Fruit fly (Drosophila melanogaster): ENCODE results near the gene CG43814.

Gene CG43814

dm6 chr2L:18805247-18805636, at the start of gene CG43814:
CG43814 (minus strand) TSS chr2L:18805347.
- TF ChIP-seq CG8478 (optimal IDR thresholded peaks at IDR 0.05) (no peak), Dll (optimal IDR thresholded peaks at IDR 0.05) (no peak), pan (optimal IDR thresholded peaks at IDR 0.05) (no peak), EcR (GFP tag; optimal IDR thresholded peaks at IDR 0.05) (no peak), psq (optimal IDR thresholded peaks at IDR 0.05) (no peak), usp (GFP tag; optimal IDR thresholded peaks at IDR 0.05) (no peak)

- no peak for TF ChIP-seq usp (GFP tag; optimal IDR thresholded peaks at IDR 0.05)
- TF ChIP-seq pan (optimal IDR thresholded peaks at IDR 0.05): no peak
- TF ChIP-seq Dll (optimal IDR thresholded peaks at IDR 0.05): no peak
- no peak for TF ChIP-seq CG8478 (optimal IDR thresholded peaks at IDR 0.05)
- TF ChIP-seq psq (optimal IDR thresholded peaks at IDR 0.05): no peak
- no peak for TF ChIP-seq EcR (GFP tag; optimal IDR thresholded peaks at IDR 0.05)
Observed at dm6 chr2L:18852249-18852648, 47.1 kb upstream of the CG43814 start.

DNA sequence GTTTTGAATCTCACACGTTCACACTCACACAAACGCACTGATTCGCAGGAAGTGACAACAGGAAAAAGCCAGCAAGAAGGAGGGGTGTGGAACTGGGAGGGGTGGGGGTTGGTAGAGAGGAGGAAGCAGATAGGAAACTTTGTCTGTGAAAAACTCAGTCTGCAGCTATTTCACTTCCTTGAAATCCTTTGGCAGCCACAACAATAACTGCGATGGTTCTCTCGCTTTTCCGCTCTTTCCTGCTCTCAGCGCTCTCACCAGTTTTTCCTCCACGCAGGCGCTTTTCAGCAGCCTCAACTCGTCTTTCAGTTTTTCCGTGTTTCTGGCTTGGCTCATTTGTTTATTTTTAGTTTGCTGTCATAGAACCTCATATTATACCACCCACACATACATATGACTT, 41.7 kb upstream of the CG43814 start:
- TF ChIP-seq psq (optimal IDR thresholded peaks at IDR 0.05): no peak
- no peak for TF ChIP-seq usp (GFP tag; optimal IDR thresholded peaks at IDR 0.05)
- no peak for TF ChIP-seq pan (optimal IDR thresholded peaks at IDR 0.05)
- no peak for TF ChIP-seq Dll (optimal IDR thresholded peaks at IDR 0.05)
- TF ChIP-seq CG8478 (optimal IDR thresholded peaks at IDR 0.05): no peak
- no peak for TF ChIP-seq EcR (GFP tag; optimal IDR thresholded peaks at IDR 0.05)

- TF ChIP-seq usp (GFP tag; optimal IDR thresholded peaks at IDR 0.05): no peak
- no peak for TF ChIP-seq pan (optimal IDR thresholded peaks at IDR 0.05)
- no peak for TF ChIP-seq psq (optimal IDR thresholded peaks at IDR 0.05)
- no peak for TF ChIP-seq Dll (optimal IDR thresholded peaks at IDR 0.05)
- no peak for TF ChIP-seq EcR (GFP tag; optimal IDR thresholded peaks at IDR 0.05)
- TF ChIP-seq CG8478 (optimal IDR thresholded peaks at IDR 0.05): no peak
Observed at dm6 chr2L:18846175-18846574, 41.0 kb upstream of the CG43814 start.

DNA sequence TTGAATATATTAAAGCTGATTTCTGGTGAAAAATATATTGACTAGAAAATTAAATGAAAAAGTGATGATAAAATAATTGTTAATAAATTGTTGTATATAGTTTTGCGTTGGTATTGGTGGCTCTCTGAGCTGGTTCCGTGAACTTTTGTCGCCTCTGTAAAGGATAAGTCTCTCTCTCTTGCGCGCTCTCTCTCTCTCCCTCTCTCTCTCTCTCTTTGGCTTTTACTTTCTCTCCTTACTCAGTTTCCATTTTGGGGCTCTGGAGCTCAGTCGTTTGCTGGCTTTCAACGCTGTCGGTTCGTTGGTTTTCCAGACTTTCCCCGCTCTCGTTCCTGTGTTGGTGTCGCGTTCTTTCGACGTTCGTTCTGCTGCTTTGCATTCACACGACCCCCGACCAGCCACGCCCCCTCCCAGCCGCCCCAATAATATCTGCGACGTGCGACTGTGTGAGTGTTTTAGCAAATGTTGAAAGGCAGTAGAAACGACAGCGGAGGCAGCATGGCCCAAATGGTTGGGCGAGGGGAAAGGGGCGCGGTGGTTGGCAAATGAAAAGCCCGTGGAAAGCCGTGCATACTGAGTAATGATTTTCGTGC, 39.9 kb upstream of the CG43814 start, which contains the start of gene CG17321:
Gene CG17321 (plus strand): TSS at position 268 of the 593 bp plus-strand sequence.
- TF ChIP-seq psq (optimal IDR thresholded peaks at IDR 0.05): no peak
- TF ChIP-seq pan (optimal IDR thresholded peaks at IDR 0.05): no peak
- no peak for TF ChIP-seq EcR (GFP tag; optimal IDR thresholded peaks at IDR 0.05)
- no peak for TF ChIP-seq CG8478 (optimal IDR thresholded peaks at IDR 0.05)
- TF ChIP-seq Dll (optimal IDR thresholded peaks at IDR 0.05): no peak
- TF ChIP-seq usp (GFP tag; optimal IDR thresholded peaks at IDR 0.05): no peak

DNA sequence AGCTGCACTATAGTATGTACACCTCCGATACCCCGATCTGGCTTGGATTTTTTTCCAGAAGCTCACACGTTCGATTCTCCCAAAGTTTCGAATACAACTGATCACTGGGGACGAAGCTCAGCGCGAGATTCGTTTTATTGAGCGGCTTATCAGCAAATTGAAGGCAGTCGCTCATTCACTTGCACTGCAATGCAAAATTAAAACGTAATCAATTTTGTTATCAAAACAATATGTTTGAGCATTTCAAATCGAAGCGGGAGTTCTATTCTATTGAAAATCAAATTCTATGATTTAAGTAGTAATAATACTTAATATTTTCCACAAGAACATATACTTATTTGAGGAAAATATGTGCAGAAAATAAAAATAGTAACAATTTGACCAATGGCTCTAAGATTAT, 39.3 kb upstream of the CG43814 start, which contains the start of gene CG33120:
Gene CG33120 (minus strand): TSS at position 101 of the 400 bp plus-strand sequence.
- TF ChIP-seq psq (optimal IDR thresholded peaks at IDR 0.05) (no peak), pan (optimal IDR thresholded peaks at IDR 0.05) (no peak)

dm6 chr2L:18843560-18843959, 38.4 kb upstream of the CG43814 start:
- TF ChIP-seq psq (optimal IDR thresholded peaks at IDR 0.05) (no peak), Dll (optimal IDR thresholded peaks at IDR 0.05) (no peak), CG8478 (optimal IDR thresholded peaks at IDR 0.05) (no peak), pan (optimal IDR thresholded peaks at IDR 0.05) (no peak), EcR (GFP tag; optimal IDR thresholded peaks at IDR 0.05) (no peak), usp (GFP tag; optimal IDR thresholded peaks at IDR 0.05) (no peak)

DNA sequence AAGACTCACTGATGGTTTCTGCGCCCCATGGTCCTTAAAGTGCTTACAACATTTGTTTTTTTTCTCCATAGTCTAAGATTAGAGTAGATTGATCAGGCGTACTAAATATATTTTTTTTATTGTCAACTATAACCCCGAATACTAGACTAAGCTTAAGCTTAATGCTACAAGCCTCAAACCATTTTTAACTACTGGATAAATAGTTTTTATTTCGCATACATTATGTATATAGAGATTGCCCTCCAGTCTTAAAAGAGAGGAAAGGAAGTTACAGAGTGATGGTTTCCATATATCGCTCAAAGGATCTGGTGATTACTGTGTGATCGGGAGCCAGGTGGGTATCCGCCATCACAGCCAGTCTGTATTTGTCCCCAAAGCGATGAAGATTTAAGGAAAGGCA, 36.1 kb upstream of the CG43814 start, which contains the start of gene CG31752:
Gene CG31752 (minus strand): TSS at position 101 of the 400 bp plus-strand sequence.
- no peak for TF ChIP-seq pan (optimal IDR thresholded peaks at IDR 0.05)
- no peak for TF ChIP-seq Dll (optimal IDR thresholded peaks at IDR 0.05)
- no peak for TF ChIP-seq usp (GFP tag; optimal IDR thresholded peaks at IDR 0.05)
- no peak for TF ChIP-seq psq (optimal IDR thresholded peaks at IDR 0.05)
- TF ChIP-seq CG8478 (optimal IDR thresholded peaks at IDR 0.05): no peak
- no peak for TF ChIP-seq EcR (GFP tag; optimal IDR thresholded peaks at IDR 0.05)

- TF ChIP-seq psq (optimal IDR thresholded peaks at IDR 0.05): no peak
- no peak for TF ChIP-seq Dll (optimal IDR thresholded peaks at IDR 0.05)
- TF ChIP-seq EcR (GFP tag; optimal IDR thresholded peaks at IDR 0.05): no peak
- no peak for TF ChIP-seq usp (GFP tag; optimal IDR thresholded peaks at IDR 0.05)
- TF ChIP-seq CG8478 (optimal IDR thresholded peaks at IDR 0.05): no peak
Observed at dm6 chr2L:18839143-18839872, 34.2 kb upstream of the CG43814 start, which contains the start of gene CG10600. CG10600 (minus strand) TSS chr2L:18839679.

DNA sequence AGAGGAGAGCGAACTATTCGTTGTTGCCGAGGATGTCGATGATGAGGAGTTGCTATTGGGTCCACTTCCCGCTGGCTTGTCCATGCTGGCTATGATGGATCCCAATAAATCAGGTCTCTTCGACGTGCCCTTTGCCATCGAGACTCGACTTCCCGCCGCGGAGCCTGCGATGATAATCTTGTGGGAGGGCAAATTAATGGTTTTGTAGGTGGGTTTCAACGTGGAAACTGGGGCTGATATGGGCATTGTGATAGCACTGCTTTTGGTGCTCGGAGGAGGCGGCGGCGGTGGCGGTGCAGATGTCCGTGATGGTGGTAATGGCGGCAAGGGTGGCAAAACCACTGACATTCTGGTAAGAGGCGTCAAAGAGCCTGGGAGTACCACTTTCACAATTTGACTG, 29.4 kb upstream of the CG43814 start:
- TF ChIP-seq Dll (optimal IDR thresholded peaks at IDR 0.05) (no peak), pan (optimal IDR thresholded peaks at IDR 0.05) (no peak)

DNA sequence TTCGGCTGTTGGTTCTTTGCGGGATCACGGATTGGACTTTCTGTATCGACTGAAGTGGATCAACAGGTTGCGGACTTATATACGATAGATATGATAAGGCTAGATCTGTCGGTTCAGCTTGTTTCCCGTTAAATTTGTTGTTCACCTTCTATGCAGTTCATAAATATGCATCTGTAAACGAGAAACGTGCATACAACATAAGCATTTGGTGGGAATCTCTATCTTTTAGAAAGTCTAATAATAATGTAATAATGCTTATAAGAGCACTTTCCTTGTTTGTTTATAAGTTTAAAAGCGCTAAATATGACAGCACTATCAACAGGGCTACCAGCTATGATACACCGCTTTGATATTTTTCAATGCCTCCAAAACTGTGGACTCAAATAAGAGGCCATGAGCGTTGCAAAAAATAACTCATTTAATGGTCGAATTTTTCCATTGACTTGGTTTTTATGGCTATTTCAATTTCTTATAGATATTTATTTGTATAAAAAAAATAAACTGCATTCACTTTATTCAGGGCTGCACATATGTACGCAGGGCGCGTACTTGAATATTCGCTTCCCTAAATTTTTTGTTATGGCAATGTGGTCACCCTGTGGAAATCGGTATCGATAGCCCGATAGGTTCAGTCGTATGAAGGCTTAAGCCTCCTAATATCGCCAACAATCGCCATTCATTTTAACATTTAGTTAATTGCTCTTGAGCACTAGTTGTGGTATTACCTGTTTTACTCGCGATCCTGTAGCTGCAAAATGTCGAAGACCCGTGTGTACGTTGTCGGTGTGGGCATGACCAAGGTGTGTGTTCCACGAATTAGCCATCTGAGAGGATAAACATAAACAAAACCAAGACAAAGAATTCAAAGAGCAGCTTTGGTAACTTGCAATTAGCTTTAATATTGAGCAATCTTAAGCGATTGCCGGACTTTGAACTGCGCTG, 25.7 kb upstream of the CG43814 start, which contains the start of the genes CG17597 and ScpX:
Gene CG17597 (minus strand): TSS at position 567 of the 942 bp plus-strand sequence.
Gene ScpX (plus strand): TSS at position 643 of the 942 bp plus-strand sequence.
- TF ChIP-seq usp (GFP tag; optimal IDR thresholded peaks at IDR 0.05): no peak
- no peak for TF ChIP-seq Dll (optimal IDR thresholded peaks at IDR 0.05)
- no peak for TF ChIP-seq CG8478 (optimal IDR thresholded peaks at IDR 0.05)
- no peak for TF ChIP-seq pan (optimal IDR thresholded peaks at IDR 0.05)
- TF ChIP-seq psq (optimal IDR thresholded peaks at IDR 0.05): no peak
- TF ChIP-seq EcR (GFP tag; optimal IDR thresholded peaks at IDR 0.05): no peak
